Worm (Caenorhabditis elegans) whole organism, mixed stage, embryonic: Measurements from ENCODE around the gene nfm-1.

Experiments used
- blmp-1 ChIP-seq: fragments of 150-350 bp; optimal IDR thresholded peaks from 2 replicates; lab custom pipeline; 2014; ENCODE audit warnings: missing biosample characterization, missing genetic modification characterization
- ceh-43 ChIP-seq: fragments of 200-800 bp; sonication (Bioruptor generic); optimal IDR thresholded peaks from 2 replicates; lab custom pipeline; 2018; ENCODE audit warnings: mild to moderate bottlenecking, missing genetic modification characterization, moderate library complexity, missing compliant biosample characterization
- drap-1 ChIP-seq: fragments of 200-800 bp; sonication (Bioruptor generic); optimal IDR thresholded peaks from 3 replicates; lab custom pipeline; 2018; ENCODE audit warnings: mild to moderate bottlenecking, missing genetic modification characterization, missing compliant biosample characterization
- elt-3 ChIP-seq: fragments of 150-350 bp; optimal IDR thresholded peaks from 2 replicates; lab custom pipeline; 2014; ENCODE audit warnings: missing biosample characterization, missing genetic modification characterization
- nhr-12 ChIP-seq: fragments of 150-350 bp; optimal IDR thresholded peaks from 2 replicates; lab custom pipeline; 2014; ENCODE audit warnings: missing biosample characterization, missing genetic modification characterization
- sptf-1 ChIP-seq: sonication (generic microtip); optimal IDR thresholded peaks from 2 replicates; lab custom pipeline; 2017; ENCODE audit warnings: mild to moderate bottlenecking, missing genetic modification characterization, moderate library complexity, missing compliant biosample characterization

ce11 chrIII:6116281-6116886 lies 42.9 kb upstream of the nfm-1 start, which contains the start of gene nmt-1:
- TF ChIP-seq blmp-1 (tag; lab: Kevin White, UChicago) = no peak
- TF ChIP-seq drap-1 = no peak
- no peak for TF ChIP-seq sptf-1 (tag; lab: Kevin White, UChicago)
- TF ChIP-seq nhr-12 (tag; lab: Kevin White, UChicago) = no peak
- TF ChIP-seq ceh-43 = no peak
- no peak for TF ChIP-seq elt-3 (tag; lab: Kevin White, UChicago)
